Worm (Caenorhabditis elegans) whole organism, L3 larva: ENCODE data around the gene kin-4.

Experiments
- elt-3 ChIP-seq, 3 experiments: fragments of 150-350 bp in 1 of 3; sonication (generic microtip) in 2 of 3; optimal IDR thresholded peaks; 2 replicates in 2 of 3; 4 replicates in 1 of 3; lab custom pipeline; 2014 to 2017; ENCODE audit warnings: missing biosample characterization in 3 of 3, missing genetic modification characterization in 3 of 3
- fkh-10 ChIP-seq: sonication (generic microtip); optimal IDR thresholded peaks from 2 replicates; lab custom pipeline; 2017; ENCODE audit warnings: missing biosample characterization, missing genetic modification reagents, missing genetic modification characterization
- nhr-11 ChIP-seq: fragments of 150-350 bp; optimal IDR thresholded peaks from 2 replicates; lab custom pipeline; 2014; ENCODE audit warnings: missing biosample characterization, missing genetic modification characterization
- nhr-237 ChIP-seq: fragments of 150-350 bp; optimal IDR thresholded peaks from 2 replicates; lab custom pipeline; 2014; ENCODE audit warnings: missing biosample characterization, missing genetic modification characterization
- nhr-43 ChIP-seq: sonication (generic microtip); optimal IDR thresholded peaks from 2 replicates; lab custom pipeline; 2016; ENCODE audit warnings: mild to moderate bottlenecking, missing genetic modification characterization, missing compliant biosample characterization; ENCODE audit not compliant: poor library complexity, severe bottlenecking
- pqm-1 ChIP-seq: fragments of 150-350 bp; optimal IDR thresholded peaks from 2 replicates; lab custom pipeline; 2017; ENCODE audit warnings: missing biosample characterization, missing genetic modification characterization, inconsistent platforms
- tbx-2 ChIP-seq: sonication (generic microtip); optimal IDR thresholded peaks from 2 replicates; lab custom pipeline; 2016; ENCODE audit warnings: mild to moderate bottlenecking, missing genetic modification characterization, missing compliant biosample characterization
- unc-39 ChIP-seq: sonication (generic microtip); optimal IDR thresholded peaks from 4 replicates; lab custom pipeline; 2017; ENCODE audit warnings: missing biosample characterization, missing genetic modification characterization
- unc-62 ChIP-seq: fragments of 150-350 bp; sonication (generic microtip); optimal IDR thresholded peaks from 4 replicates; lab custom pipeline; 2014; ENCODE audit warnings: missing biosample characterization, missing genetic modification reagents, missing genetic modification characterization
- ztf-11 ChIP-seq: fragments of 150-350 bp; optimal IDR thresholded peaks from 2 replicates; lab custom pipeline; 2014; ENCODE audit warnings: missing biosample characterization, missing genetic modification characterization

ce11 chrIV:11474067-11474466, 48.5 kb downstream of the kin-4 start:
- no peak for TF ChIP-seq ztf-11 (tag; lab: Kevin White, UChicago)
- TF ChIP-seq nhr-11 (tag; lab: Kevin White, UChicago) = no peak
- TF ChIP-seq elt-3 (tag; optimal IDR thresholded peaks at IDR 0.05; lab: Kevin White, UChicago) = no peak
- no peak for TF ChIP-seq unc-39 (tag; lab: Kevin White, UChicago)
- no peak for TF ChIP-seq nhr-237 (tag; lab: Kevin White, UChicago)
- TF ChIP-seq pqm-1 (tag; lab: Kevin White, UChicago) = no peak
- TF ChIP-seq unc-62 (GFP tag; lab: Kevin White, UChicago) = no peak
- peak; percentile 71 for TF ChIP-seq tbx-2 (tag; lab: Kevin White, UChicago)
- peak; percentile 77 for TF ChIP-seq nhr-43 (tag; lab: Kevin White, UChicago)
- no peak for TF ChIP-seq fkh-10
